Worm (Caenorhabditis elegans) whole organism, L4/young adult: ENCODE results near the gene str-129.

Experiments
- W03F9.2 ChIP-seq: fragments of 150-350 bp; optimal IDR thresholded peaks from 2 replicates; lab custom pipeline; 2014; ENCODE audit warnings: missing biosample characterization, missing genetic modification characterization
- dao-5 ChIP-seq: sonication (generic microtip); optimal IDR thresholded peaks from 2 replicates; lab custom pipeline; 2016; ENCODE audit warnings: missing genotype, missing genetic modification characterization, moderate library complexity, missing compliant biosample characterization
- him-1 ChIP-seq: sonication (generic microtip); optimal IDR thresholded peaks from 2 replicates; lab custom pipeline; 2016; ENCODE audit warnings: missing genotype, missing genetic modification reagents, missing genetic modification characterization, missing compliant biosample characterization

ce11 chrV:8095378-8095777 lies 3.1 kb upstream of the str-129 start, which contains the start of gene str-146:
- TF ChIP-seq him-1 (tag; lab: Kevin White, UChicago) (no peak), W03F9.2 (tag; lab: Kevin White, UChicago) (no peak), dao-5 (no peak)
